Fruit fly (Drosophila melanogaster): ENCODE measurements around the gene Xport-A.
A peak's percentile ranks its signal among the peaks of the same experiment; 100 is the strongest.

The Xport-A gene

DNA sequence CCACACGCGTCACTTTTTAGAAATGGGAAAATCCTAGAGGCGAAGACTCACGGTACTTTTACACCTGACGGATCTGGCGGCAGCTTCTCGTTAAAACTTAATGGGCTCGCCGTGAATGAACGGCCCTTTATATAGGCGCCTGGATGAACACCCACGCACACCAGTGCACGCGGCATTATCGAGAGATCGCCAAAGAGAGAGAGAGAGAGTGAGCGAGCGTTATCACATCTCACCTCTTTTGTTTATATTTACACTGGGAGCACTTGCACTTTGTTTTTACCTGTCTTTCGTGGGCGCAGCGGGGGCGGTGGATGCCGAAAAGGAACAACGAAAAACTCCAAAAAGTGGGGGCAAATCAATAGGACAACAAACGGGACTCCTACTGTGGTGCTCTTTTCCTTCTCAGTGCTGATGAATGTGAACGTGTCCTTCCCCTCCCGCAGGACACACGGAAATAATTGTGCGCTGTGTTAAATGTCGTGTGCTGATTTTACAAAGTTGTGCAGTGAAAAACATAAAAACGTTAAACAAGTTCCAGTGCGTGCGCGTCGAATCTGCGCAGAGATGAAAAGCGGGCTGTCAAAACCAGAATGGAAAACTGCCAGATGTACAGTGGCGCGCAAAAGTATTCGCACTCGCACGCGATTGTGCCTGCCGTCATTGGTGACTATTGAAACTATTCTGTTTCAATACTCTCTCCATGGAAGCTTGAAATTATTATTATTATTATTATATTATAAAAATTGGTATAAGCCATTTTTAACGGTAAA lies 39.9 kb downstream of the Xport-A start, which contains the start of gene Mrp5 (continued):
- TF ChIP-seq psq (GFP tag; optimal IDR thresholded peaks at IDR 0.05) (no peak), Jarid2 (GFP tag; optimal IDR thresholded peaks at IDR 0.05) (peak; percentile 52), so (GFP tag; IDR thresholded peaks at IDR 0.05) (no peak), sens-2 (GFP tag; IDR thresholded peaks at IDR 0.05) (0 out of 2 replicates have a peak, but pooled peaks have one; percentile 34), CG7928 (GFP tag; optimal IDR thresholded peaks at IDR 0.05) (no peak), NFAT (GFP tag; IDR thresholded peaks at IDR 0.05) (peak; percentile 51; the same call in 1 of the 2 replicates), lov (optimal IDR thresholded peaks at IDR 0.05) (no peak), lov (GFP tag; IDR thresholded peaks at IDR 0.05) (peak; percentile 22; the same call in 1 of the 3 replicates), Drgx (GFP tag; IDR thresholded peaks at IDR 0.05) (peak; percentile 55), dpn (GFP tag; optimal IDR thresholded peaks at IDR 0.05) (peak; percentile 26 to 46), Hr51 (GFP tag; optimal IDR thresholded peaks at IDR 0.05) (peak in 1 of 2 experiments; percentile 40), CG17802 (tag; optimal IDR thresholded peaks at IDR 0.05) (no peak), gem (tag; optimal IDR thresholded peaks at IDR 0.05) (peak; percentile 57), pros (GFP tag; optimal IDR thresholded peaks at IDR 0.05) (no peak), Xbp1 (GFP tag; optimal IDR thresholded peaks at IDR 0.05) (peak; percentile 61), CG30403 (GFP tag; optimal IDR thresholded peaks at IDR 0.05) (peak; percentile 40), Pdp1 (GFP tag; optimal IDR thresholded peaks at IDR 0.05) (peak; percentile 3 to 14), unpg (GFP tag; optimal IDR thresholded peaks at IDR 0.05) (peak; percentile 39), Mad (GFP tag; optimal IDR thresholded peaks at IDR 0.05) (no peak), CG10654 (GFP tag; optimal IDR thresholded peaks at IDR 0.05) (peak; percentile 14), C15 (GFP tag; IDR thresholded peaks at IDR 0.05) (0 out of 3 replicates have a peak, but pooled peaks have one; percentile 47), CG12942 (GFP tag; optimal IDR thresholded peaks at IDR 0.05) (peak; percentile 23), Optix (GFP tag; IDR thresholded peaks at IDR 0.05) (peak; percentile 61; the same call in 2 of the 3 replicates), ci (GFP tag; IDR thresholded peaks at IDR 0.05) (peak; percentile 76), CG11093 (GFP tag; IDR thresholded peaks at IDR 0.05) (peak; percentile 54; the same call in 2 of the 3 replicates), Oaz (GFP tag; IDR thresholded peaks at IDR 0.05) (peak; percentile 18; the same call in 1 of the 2 replicates), wdn (GFP tag; IDR thresholded peaks at IDR 0.05) (0 out of 2 replicates have a peak, but pooled peaks have one; percentile 28), az2 (GFP tag; optimal IDR thresholded peaks at IDR 0.05) (peak; percentile 40), sens (GFP tag) (peak; percentile 64), Six4 (GFP tag; optimal IDR thresholded peaks at IDR 0.05) (no peak), sisA (GFP tag; IDR thresholded peaks at IDR 0.05) (peak; percentile 66), Lhr (GFP tag; optimal IDR thresholded peaks at IDR 0.05) (no peak), CG4360 (GFP tag; IDR thresholded peaks at IDR 0.05) (no peak; the same call in 1 of the 2 replicates), CG12155 (GFP tag; optimal IDR thresholded peaks at IDR 0.05) (peak; percentile 34), CG10321 (GFP tag; IDR thresholded peaks at IDR 0.05) (0 out of 2 replicates have a peak, but pooled peaks have one; percentile 33), CG13296 (GFP tag; optimal IDR thresholded peaks at IDR 0.05) (peak; percentile 24), Hr3 (GFP tag; optimal IDR thresholded peaks at IDR 0.05) (peak; percentile 17), CG3726 (GFP tag; IDR thresholded peaks at IDR 0.05) (no peak), Lpt (GFP tag; optimal IDR thresholded peaks at IDR 0.05) (no peak), dmrt99B (tag; optimal IDR thresholded peaks at IDR 0.05) (peak; percentile 45), tgo (GFP tag; IDR thresholded peaks at IDR 0.05) (peak; percentile 63), CG9932 (GFP tag; IDR thresholded peaks at IDR 0.05) (no peak; the same call in 1 of the 2 replicates), Bgb (GFP tag; IDR thresholded peaks at IDR 0.05; ENCODE audit: partially characterized antibody) (0 out of 2 replicates have a peak, but pooled peaks have one; percentile 36), CG32767 (GFP tag; IDR thresholded peaks at IDR 0.05) (no peak), da (GFP tag; optimal IDR thresholded peaks at IDR 0.05) (no peak), CG15479 (GFP tag; optimal IDR thresholded peaks at IDR 0.05) (no peak), CG9215 (GFP tag; IDR thresholded peaks at IDR 0.05) (no peak), emc (GFP tag; optimal IDR thresholded peaks at IDR 0.05) (no peak), Oli (tag; optimal IDR thresholded peaks at IDR 0.05) (peak; percentile 11), CG4424 (GFP tag; optimal IDR thresholded peaks at IDR 0.05) (peak; percentile 30)

Measured in whole organism, embryonic.